Worm (Caenorhabditis elegans): Measurements from ENCODE around the gene cutl-22.

DNA sequence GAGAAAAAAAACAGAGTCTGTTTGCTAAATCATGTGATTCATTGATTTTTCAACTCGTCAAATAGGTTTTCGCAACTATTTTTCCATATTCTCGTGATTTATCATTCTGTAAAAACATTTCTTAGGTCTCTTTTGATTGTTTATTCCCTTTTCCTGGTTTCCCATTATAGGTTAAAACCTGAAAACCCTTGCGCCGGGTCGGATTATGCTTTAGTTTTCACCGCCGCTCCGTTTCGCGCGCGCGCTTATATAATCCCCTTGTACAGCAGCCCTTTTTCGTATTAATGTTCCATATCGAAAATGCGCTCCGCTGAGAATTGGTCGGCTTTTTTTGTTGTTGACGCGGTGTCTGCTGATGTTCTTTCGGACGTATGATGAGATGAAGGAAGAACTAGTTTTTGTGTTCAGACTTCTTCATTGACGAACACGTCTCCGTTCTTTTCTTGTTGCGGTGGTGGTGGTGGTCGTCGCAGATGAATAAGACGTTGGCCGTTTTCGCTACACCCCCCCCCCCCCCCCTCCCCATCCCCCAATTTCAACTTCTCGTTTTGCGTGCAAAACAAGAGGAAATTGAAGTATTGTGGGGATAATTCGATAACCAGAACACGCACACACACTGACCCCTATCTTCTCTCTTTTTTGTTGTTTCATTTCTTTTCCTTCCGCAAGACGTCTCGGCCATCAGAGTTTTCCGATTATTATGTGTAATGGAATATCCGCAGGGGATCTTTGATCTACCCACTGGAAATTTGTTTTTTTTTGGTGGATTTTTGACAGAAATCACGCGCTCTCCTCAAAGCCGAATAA lies 13.1 kb downstream of the cutl-22 start:
- TF ChIP-seq ztf-28 (GFP tag; IDR thresholded peaks at IDR 0.05) = no peak
- TF ChIP-seq madf-6 (GFP tag; IDR thresholded peaks at IDR 0.05) = no peak
- TF ChIP-seq zim-3 (tag; optimal IDR thresholded peaks at IDR 0.05) = no peak
- peak; percentile 14 for TF ChIP-seq nhr-27 (tag; optimal IDR thresholded peaks at IDR 0.05)
- TF ChIP-seq C17E4.6 (GFP tag; IDR thresholded peaks at IDR 0.05) = no peak
- TF ChIP-seq snpc-1.3 (tag; optimal IDR thresholded peaks at IDR 0.05; ENCODE audit: insufficient read depth) = no peak
- no peak for TF ChIP-seq ets-4 (GFP tag; optimal IDR thresholded peaks at IDR 0.05)
- TF ChIP-seq unc-130 (GFP tag; optimal IDR thresholded peaks at IDR 0.05) = no peak
- TF ChIP-seq snpc-4 (GFP tag; optimal IDR thresholded peaks at IDR 0.05) = no peak
- TF ChIP-seq snpc-4 (tag; optimal IDR thresholded peaks at IDR 0.05) = no peak
- TF ChIP-seq pha-4 (tag; optimal IDR thresholded peaks at IDR 0.05) = no peak
- no peak for TF ChIP-seq tlf-1 (GFP tag; optimal IDR thresholded peaks at IDR 0.05)

All from whole organism, young adult.